Fruit fly (Drosophila melanogaster) whole organism, embryonic: Measurements from ENCODE around the gene CG14958.

Source experiments
- Aef1 ChIP-seq: fragments of 200-800 bp; sonication (Bioruptor generic); IDR thresholded peaks from 3 replicates; pipeline ENCODE4 v1.3.6; 2022; ENCODE audit warnings: missing biosample characterization, missing genetic modification characterization
- Asciz ChIP-seq: fragments of 200-800 bp; sonication (Bioruptor generic); optimal IDR thresholded peaks from 2 replicates; lab custom pipeline; 2017; ENCODE audit warnings: missing biosample characterization, mild to moderate bottlenecking, missing genetic modification characterization, missing genetic modification reagents
- Atf3 ChIP-seq: fragments of 200-800 bp; sonication (Bioruptor generic); optimal IDR thresholded peaks from 3 replicates; lab custom pipeline; 2016; ENCODE audit warnings: missing biosample characterization, missing genetic modification characterization
- B-H1 ChIP-seq: fragments of 200-800 bp; sonication (Bioruptor generic); IDR thresholded peaks from 3 replicates; pipeline ENCODE4 v1.3.6; 2022; ENCODE audit warnings: missing biosample characterization, missing genetic modification characterization
- CG10267 ChIP-seq: fragments of 200-800 bp; sonication (Bioruptor generic); optimal IDR thresholded peaks from 2 replicates; lab custom pipeline; 2018; ENCODE audit warnings: missing biosample characterization, mild to moderate bottlenecking, missing genetic modification characterization, moderate library complexity
- CG10565 ChIP-seq: fragments of 200-800 bp; sonication (Bioruptor generic); optimal IDR thresholded peaks from 3 replicates; lab custom pipeline; 2016; ENCODE audit warnings: missing biosample characterization, mild to moderate bottlenecking, missing genetic modification characterization
- CG11093 ChIP-seq: fragments of 200-800 bp; sonication (Bioruptor generic); IDR thresholded peaks from 3 replicates; pipeline ENCODE4 v1.3.6; 2022; ENCODE audit warnings: missing biosample characterization, missing genetic modification characterization
- CG11504 ChIP-seq: fragments of 200-800 bp; sonication (Bioruptor generic); optimal IDR thresholded peaks from 3 replicates; lab custom pipeline; 2019; ENCODE audit warnings: missing biosample characterization, mild to moderate bottlenecking, missing genetic modification characterization, moderate library complexity
- CG12219 ChIP-seq: fragments of 200-800 bp; sonication (Bioruptor generic); optimal IDR thresholded peaks from 3 replicates; lab custom pipeline; 2018; ENCODE audit warnings: missing biosample characterization, mild to moderate bottlenecking, missing genetic modification characterization
- CG12299 ChIP-seq: fragments of 200-800 bp; sonication (Bioruptor generic); optimal IDR thresholded peaks from 2 replicates; lab custom pipeline; 2018; ENCODE audit warnings: missing biosample characterization, mild to moderate bottlenecking, missing genetic modification characterization
- CG1233 ChIP-seq: fragments of 200-800 bp; sonication (Bioruptor generic); optimal IDR thresholded peaks from 4 replicates; lab custom pipeline; 2018; ENCODE audit warnings: missing biosample characterization, mild to moderate bottlenecking, missing genetic modification characterization
- CG13296 ChIP-seq: fragments of 200-800 bp; sonication (Bioruptor generic); optimal IDR thresholded peaks from 3 replicates; lab custom pipeline; 2018; ENCODE audit warnings: missing biosample characterization, mild to moderate bottlenecking, missing genetic modification characterization
- CG17829 ChIP-seq: fragments of 200-800 bp; optimal IDR thresholded peaks from 2 replicates; lab custom pipeline; 2019; ENCODE audit warnings: missing biosample characterization, mild to moderate bottlenecking, missing genetic modification characterization, moderate library complexity
- CG31224 ChIP-seq: fragments of 200-800 bp; sonication (Bioruptor generic); IDR thresholded peaks from 2 replicates; pipeline ENCODE4 v1.3.6; 2022; ENCODE audit warnings: missing biosample characterization, missing genetic modification characterization
- CG42726 ChIP-seq: fragments of 200-800 bp; sonication (Bioruptor generic); IDR thresholded peaks from 2 replicates; pipeline ENCODE4 v1.3.6; 2022; ENCODE audit warnings: missing biosample characterization, missing genetic modification characterization; ENCODE audit not compliant: partially characterized antibody
- CG4424 ChIP-seq: fragments of 200-800 bp; sonication (Bioruptor generic); optimal IDR thresholded peaks from 3 replicates; lab custom pipeline; 2016; ENCODE audit warnings: missing biosample characterization, missing genetic modification characterization
- CG6654 ChIP-seq: fragments of 200-800 bp; sonication (Bioruptor generic); optimal IDR thresholded peaks from 2 replicates; lab custom pipeline; 2017; ENCODE audit warnings: missing biosample characterization, mild to moderate bottlenecking, missing genetic modification characterization
- CG6689 ChIP-seq: fragments of 200-800 bp; sonication (Bioruptor generic); IDR thresholded peaks from 2 replicates; pipeline ENCODE4 v1.3.6; 2022; ENCODE audit warnings: missing biosample characterization, missing genetic modification characterization
- CG6765 ChIP-seq: fragments of 200-800 bp; sonication (Bioruptor generic); optimal IDR thresholded peaks from 3 replicates; lab custom pipeline; 2017; ENCODE audit warnings: missing biosample characterization, mild to moderate bottlenecking, missing genetic modification characterization
- CG7556 ChIP-seq: fragments of 200-800 bp; sonication (Bioruptor generic); optimal IDR thresholded peaks from 2 replicates; lab custom pipeline; 2017; ENCODE audit warnings: missing biosample characterization, mild to moderate bottlenecking, missing genetic modification characterization
- CG7839 ChIP-seq: fragments of 200-800 bp; sonication (Bioruptor generic); optimal IDR thresholded peaks from 3 replicates; lab custom pipeline; 2018; ENCODE audit warnings: missing biosample characterization, mild to moderate bottlenecking, missing genetic modification characterization, moderate library complexity
- CG8290 ChIP-seq, 3 experiments: fragments of 200-800 bp; sonication (Bioruptor generic); optimal IDR thresholded peaks; 2 replicates each; lab custom pipeline; 2016 to 2019; ENCODE audit warnings: missing biosample characterization in 3 of 3, missing genetic modification characterization in 3 of 3, mild to moderate bottlenecking in 2 of 3, moderate library complexity in 1 of 3
- CG8765 ChIP-seq: fragments of 200-800 bp; sonication (Bioruptor generic); IDR thresholded peaks from 2 replicates; pipeline ENCODE4 v1.3.6; 2022; ENCODE audit warnings: missing biosample characterization, missing genetic modification characterization
- CG8944 ChIP-seq: fragments of 200-800 bp; sonication (Bioruptor generic); optimal IDR thresholded peaks from 3 replicates; lab custom pipeline; 2016; ENCODE audit warnings: missing biosample characterization, missing genetic modification characterization
- Hmx ChIP-seq: fragments of 200-800 bp; sonication (Bioruptor generic); optimal IDR thresholded peaks from 2 replicates; lab custom pipeline; 2016; ENCODE audit warnings: missing biosample characterization, missing genetic modification characterization
- Hr51 ChIP-seq, 2 experiments: fragments of 200-800 bp; sonication (Bioruptor generic); optimal IDR thresholded peaks; 2 replicates in 1 of 2; 3 replicates in 1 of 2; lab custom pipeline; 2016 to 2018; ENCODE audit warnings: missing biosample characterization in 2 of 2, missing genetic modification characterization in 2 of 2, mild to moderate bottlenecking in 1 of 2, moderate library complexity in 1 of 2
- MBD-R2 ChIP-seq: fragments of 200-800 bp; sonication (Bioruptor generic); IDR thresholded peaks from 2 replicates; pipeline ENCODE4 v1.3.6; 2022; ENCODE audit warnings: missing biosample characterization, missing genetic modification characterization
- MESR4 ChIP-seq: fragments of 200-800 bp; sonication (Bioruptor generic); optimal IDR thresholded peaks from 2 replicates; lab custom pipeline; 2018; ENCODE audit warnings: missing biosample characterization, mild to moderate bottlenecking, missing genetic modification characterization, moderate library complexity
- Max ChIP-seq: fragments of 200-800 bp; sonication (Bioruptor generic); optimal IDR thresholded peaks from 2 replicates; lab custom pipeline; 2016; ENCODE audit warnings: missing biosample characterization, mild to moderate bottlenecking, missing genetic modification characterization
- Meics ChIP-seq: fragments of 200-800 bp; sonication (Bioruptor generic); optimal IDR thresholded peaks from 2 replicates; lab custom pipeline; 2017; ENCODE audit warnings: missing biosample characterization, mild to moderate bottlenecking, missing genetic modification characterization
- Mes4 ChIP-seq: fragments of 200-800 bp; sonication (Bioruptor generic); optimal IDR thresholded peaks from 2 replicates; lab custom pipeline; 2016; ENCODE audit warnings: missing biosample characterization, missing genetic modification characterization
- Oli ChIP-seq: fragments of 200-800 bp; sonication (Bioruptor generic); optimal IDR thresholded peaks from 2 replicates; lab custom pipeline; 2018; ENCODE audit warnings: missing biosample characterization, mild to moderate bottlenecking, missing genetic modification characterization, moderate library complexity
- Spps ChIP-seq: fragments of 200-800 bp; sonication (Bioruptor generic); optimal IDR thresholded peaks from 2 replicates; lab custom pipeline; 2018; ENCODE audit warnings: missing biosample characterization, mild to moderate bottlenecking, missing genetic modification characterization
- TFAM ChIP-seq: fragments of 200-800 bp; sonication (Bioruptor generic); optimal IDR thresholded peaks from 2 replicates; lab custom pipeline; 2017; ENCODE audit warnings: missing biosample characterization, missing genetic modification characterization, inconsistent platforms
- az2 ChIP-seq: fragments of 200-800 bp; sonication (Bioruptor generic); optimal IDR thresholded peaks from 3 replicates; lab custom pipeline; 2016; ENCODE audit warnings: missing biosample characterization, missing genetic modification characterization
- bbx ChIP-seq: fragments of 200-800 bp; sonication (Bioruptor generic); IDR thresholded peaks from 2 replicates; pipeline ENCODE4 v1.3.6; 2022; ENCODE audit warnings: missing biosample characterization, missing genetic modification characterization; ENCODE audit not compliant: partially characterized antibody
- bowl ChIP-seq: fragments of 200-800 bp; sonication (Bioruptor generic); IDR thresholded peaks from 2 replicates; pipeline ENCODE4 v1.3.6; 2022; ENCODE audit warnings: missing biosample characterization, missing genetic modification characterization
- bsh ChIP-seq, 2 experiments: fragments of 200-800 bp; sonication (Bioruptor generic); optimal IDR thresholded peaks; 2 replicates each; lab custom pipeline; 2017 to 2018; ENCODE audit warnings: mild to moderate bottlenecking in 2 of 2, missing biosample characterization in 2 of 2, missing genetic modification characterization in 2 of 2, moderate library complexity in 1 of 2
- dimm ChIP-seq: fragments of 200-800 bp; sonication (Bioruptor generic); IDR thresholded peaks from 2 replicates; pipeline ENCODE4 v1.3.6; 2022; ENCODE audit warnings: missing biosample characterization, missing genetic modification characterization
- eyg ChIP-seq: fragments of 200-800 bp; sonication (Bioruptor generic); optimal IDR thresholded peaks from 3 replicates; lab custom pipeline; 2016; ENCODE audit warnings: missing biosample characterization, missing genetic modification characterization
- fru ChIP-seq: fragments of >200 bp; optimal IDR thresholded peaks from 2 replicates; lab custom pipeline; 2017
- ind ChIP-seq: fragments of 200-800 bp; sonication (Bioruptor generic); optimal IDR thresholded peaks from 3 replicates; lab custom pipeline; 2016; ENCODE audit warnings: missing biosample characterization, missing genetic modification characterization
- lola ChIP-seq, 3 experiments: fragments of >200 bp in 2 of 3; fragments of 200-800 bp in 1 of 3; sonication (Bioruptor generic) in 1 of 3; optimal IDR thresholded peaks; 2 replicates each; lab custom pipeline; 2017 to 2019; ENCODE audit warnings: missing biosample characterization in 3 of 3, missing genetic modification characterization in 3 of 3, mild to moderate bottlenecking in 1 of 3, moderate library complexity in 1 of 3
- luna ChIP-seq: fragments of 200-800 bp; sonication (Bioruptor generic); optimal IDR thresholded peaks from 2 replicates; lab custom pipeline; 2016; ENCODE audit warnings: missing biosample characterization, missing genetic modification characterization
- ro ChIP-seq: fragments of 200-800 bp; sonication (Bioruptor generic); IDR thresholded peaks from 2 replicates; pipeline ENCODE4 v1.3.6; 2022; ENCODE audit warnings: missing biosample characterization, missing genetic modification characterization
- sim ChIP-seq: fragments of 200-800 bp; sonication (Bioruptor generic); IDR thresholded peaks from 2 replicates; pipeline ENCODE4 v1.3.6; 2022; ENCODE audit warnings: missing biosample characterization, missing genetic modification characterization
- sima ChIP-seq: fragments of 200-800 bp; sonication (Bioruptor generic); optimal IDR thresholded peaks from 2 replicates; lab custom pipeline; 2016; ENCODE audit warnings: missing biosample characterization, missing genetic modification characterization
- tio ChIP-seq: fragments of 200-800 bp; sonication (Bioruptor generic); optimal IDR thresholded peaks from 2 replicates; lab custom pipeline; 2017; ENCODE audit warnings: missing biosample characterization, missing genetic modification characterization, inconsistent platforms
- twi ChIP-seq: fragments of 200-800 bp; optimal IDR thresholded peaks from 2 replicates; lab custom pipeline; 2019; ENCODE audit warnings: missing biosample characterization, mild to moderate bottlenecking, missing genetic modification characterization, moderate library complexity
- z ChIP-seq: fragments of 200-800 bp; sonication (Bioruptor generic); IDR thresholded peaks from 3 replicates; pipeline ENCODE4 v1.3.6; 2022; ENCODE audit warnings: missing biosample characterization, missing genetic modification characterization

Gene CG14958

DNA sequence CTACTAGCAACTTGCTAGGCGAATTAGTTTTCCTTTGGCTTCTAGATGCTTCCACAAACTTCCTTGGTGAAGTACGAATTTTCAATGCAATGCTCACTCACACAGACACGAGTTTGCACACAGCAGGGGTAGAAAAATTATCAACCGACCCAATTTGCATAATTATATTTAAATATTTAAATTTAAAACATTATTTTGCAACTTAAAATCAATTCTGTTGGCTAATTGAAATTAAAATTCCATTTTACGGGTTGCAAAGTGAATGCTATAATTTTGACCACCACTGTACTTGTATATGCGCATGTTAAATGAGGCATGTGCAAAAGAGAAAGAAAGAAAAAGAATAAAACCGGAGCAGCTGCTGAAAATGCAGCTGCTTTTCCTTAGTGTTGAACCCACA lies 4.3 kb downstream of the CG14958 start (continued):
- TF ChIP-seq eyg (GFP tag; lab: Kevin White, UChicago): no peak
- peak; percentile 86 for TF ChIP-seq CG6765
- peak; percentile 88 for TF ChIP-seq ind (GFP tag; lab: Kevin White, UChicago)
- no peak for TF ChIP-seq bbx (GFP tag; lab: Robert Waterston, UW)
- peak; percentile 75 for TF ChIP-seq CG8290 (GFP tag; optimal IDR thresholded peaks at IDR 0.05; lab: Kevin White, UChicago)
- TF ChIP-seq CG8290 (tag; optimal IDR thresholded peaks at IDR 0.05; lab: Kevin White, UChicago): peak in 1 of 2 experiments; percentile 82
- TF ChIP-seq CG7556: peak; percentile 92
- peak; percentile 95 for TF ChIP-seq CG11504
- TF ChIP-seq twi (tag; lab: Kevin White, UChicago): peak; percentile 77
- peak; percentile 85 for TF ChIP-seq ro (GFP tag; lab: Robert Waterston, UW)
- TF ChIP-seq CG11093 (GFP tag; lab: Robert Waterston, UW): peak; percentile 88
- peak; percentile 88 for TF ChIP-seq CG1233
- peak; percentile 8 for TF ChIP-seq luna (GFP tag; lab: Kevin White, UChicago)
- peak; percentile 92 for TF ChIP-seq CG12219
- TF ChIP-seq CG10267: peak; percentile 89
- peak; percentile 94 for TF ChIP-seq CG6689 (GFP tag; lab: Robert Waterston, UW)
- TF ChIP-seq Asciz (GFP tag; lab: Kevin White, UChicago): peak; percentile 94
- peak; percentile 83; the same call in 1 of the 2 replicates for TF ChIP-seq bowl (GFP tag; lab: Robert Waterston, UW)
- peak; percentile 93 for TF ChIP-seq Oli (tag; lab: Kevin White, UChicago)
- TF ChIP-seq fru (lab: Kevin White, UChicago): no peak
- TF ChIP-seq TFAM (GFP tag; lab: Kevin White, UChicago): peak; percentile 75
- TF ChIP-seq lola (GFP tag; optimal IDR thresholded peaks at IDR 0.05; lab: Kevin White, UChicago): peak in 1 of 3 experiments; percentile 88
- peak; percentile 96 to 97 for TF ChIP-seq bsh (GFP tag; optimal IDR thresholded peaks at IDR 0.05; lab: Kevin White, UChicago)
- no peak for TF ChIP-seq CG42726 (GFP tag; lab: Robert Waterston, UW)
- TF ChIP-seq CG13296 (GFP tag; lab: Kevin White, UChicago): peak; percentile 92
- peak; percentile 86 for TF ChIP-seq Max (GFP tag; lab: Kevin White, UChicago)
- TF ChIP-seq CG31224 (GFP tag; lab: Robert Waterston, UW): peak; percentile 86
- TF ChIP-seq B-H1 (GFP tag; lab: Robert Waterston, UW): peak; percentile 93
- TF ChIP-seq Meics (GFP tag; lab: Kevin White, UChicago): peak; percentile 94
- TF ChIP-seq Aef1 (GFP tag; lab: Robert Waterston, UW): peak; percentile 93
- TF ChIP-seq Spps (tag; lab: Kevin White, UChicago): peak; percentile 89
- TF ChIP-seq CG4424: peak; percentile 88
- peak; percentile 4 for TF ChIP-seq Atf3 (GFP tag; lab: Kevin White, UChicago)
- peak; percentile 31 for TF ChIP-seq CG8944 (GFP tag; lab: Kevin White, UChicago)
- 0 out of 3 replicates have a peak, but pooled peaks have one; percentile 32 for TF ChIP-seq z
- TF ChIP-seq Mes4: peak; percentile 8
- TF ChIP-seq CG10565 (GFP tag; lab: Kevin White, UChicago): peak; percentile 57
- peak; percentile 88 for TF ChIP-seq tio (GFP tag; lab: Kevin White, UChicago)
- TF ChIP-seq Hr51 (GFP tag; optimal IDR thresholded peaks at IDR 0.05; lab: Kevin White, UChicago): peak; percentile 72 to 95
- TF ChIP-seq MBD-R2: peak; percentile 76
- peak; percentile 92 for TF ChIP-seq sim (GFP tag; lab: Robert Waterston, UW)
- no peak for TF ChIP-seq Hmx (GFP tag; lab: Kevin White, UChicago)
- peak; percentile 91 for TF ChIP-seq az2
- TF ChIP-seq CG17829 (tag; lab: Kevin White, UChicago): peak; percentile 95
- peak; percentile 95 for TF ChIP-seq CG7839 (tag; lab: Kevin White, UChicago)
- peak; percentile 93 for TF ChIP-seq CG12299 (tag; lab: Kevin White, UChicago)
- TF ChIP-seq CG8765: peak; percentile 81
- TF ChIP-seq MESR4 (GFP tag; lab: Kevin White, UChicago): peak; percentile 40
- no peak for TF ChIP-seq sima (GFP tag; lab: Kevin White, UChicago)
- peak; percentile 87 for TF ChIP-seq dimm (GFP tag; lab: Robert Waterston, UW)
- TF ChIP-seq CG6654: peak; percentile 75
